Worm (Caenorhabditis elegans) whole organism, early embryonic: Measurements from ENCODE around the gene clec-156.

Experiments
- B0310.2 ChIP-seq: sonication (generic microtip); optimal IDR thresholded peaks from 2 replicates; lab custom pipeline; 2016; ENCODE audit warnings: mild to moderate bottlenecking, missing genetic modification characterization, missing compliant biosample characterization
- F13C5.2 ChIP-seq: sonication (generic microtip); optimal IDR thresholded peaks from 2 replicates; lab custom pipeline; 2017; ENCODE audit warnings: mild to moderate bottlenecking, missing genetic modification characterization, inconsistent platforms, missing compliant biosample characterization
- aly-1 ChIP-seq: sonication (generic microtip); optimal IDR thresholded peaks from 2 replicates; lab custom pipeline; 2016; ENCODE audit warnings: missing genetic modification characterization, missing compliant biosample characterization
- ama-1 ChIP-seq: fragments of 150-350 bp; optimal IDR thresholded peaks from 2 replicates; lab custom pipeline; 2014
- ceh-13 ChIP-seq: fragments of 200-800 bp; sonication (Bioruptor generic); optimal IDR thresholded peaks from 2 replicates; lab custom pipeline; 2018; ENCODE audit warnings: mild to moderate bottlenecking, missing genetic modification characterization, missing compliant biosample characterization
- ceh-36 ChIP-seq: sonication (generic microtip); optimal IDR thresholded peaks from 2 replicates; lab custom pipeline; 2016; ENCODE audit warnings: missing genetic modification characterization, inconsistent platforms, missing compliant biosample characterization
- ets-7 ChIP-seq: sonication (generic microtip); optimal IDR thresholded peaks from 2 replicates; lab custom pipeline; 2016; ENCODE audit warnings: missing genotype, missing genetic modification characterization, missing compliant biosample characterization
- flt-1 ChIP-seq: fragments of 200-800 bp; sonication (Bioruptor generic); IDR thresholded peaks from 2 replicates; pipeline ENCODE4 v1.3.6; 2022; ENCODE audit warnings: missing genetic modification characterization, missing compliant biosample characterization
- hmbx-1 ChIP-seq: sonication (generic microtip); optimal IDR thresholded peaks from 2 replicates; lab custom pipeline; 2016; ENCODE audit warnings: mild to moderate bottlenecking, missing genetic modification characterization, missing compliant biosample characterization
- hmg-4 ChIP-seq: fragments of 200-800 bp; sonication (Bioruptor generic); optimal IDR thresholded peaks from 2 replicates; lab custom pipeline; 2018; ENCODE audit warnings: mild to moderate bottlenecking, missing genetic modification characterization, missing compliant biosample characterization
- hnd-1 ChIP-seq: sonication (generic microtip); optimal IDR thresholded peaks from 2 replicates; lab custom pipeline; 2016; ENCODE audit warnings: missing genetic modification characterization, missing compliant biosample characterization
- pes-1 ChIP-seq: fragments of 200-800 bp; sonication (Bioruptor generic); IDR thresholded peaks from 2 replicates; pipeline ENCODE4 v1.3.6; 2022; ENCODE audit warnings: missing genetic modification reagents, missing genetic modification characterization, missing compliant biosample characterization
- scrt-1 ChIP-seq: fragments of 200-800 bp; sonication (Bioruptor generic); IDR thresholded peaks from 2 replicates; pipeline ENCODE4 v1.3.6; 2022; ENCODE audit warnings: missing genetic modification characterization, missing compliant biosample characterization
- sea-1 ChIP-seq: fragments of 200-800 bp; sonication (Bioruptor generic); conservative IDR thresholded peaks from 2 replicates; pipeline ENCODE4 v1.3.6; 2022; ENCODE audit warnings: missing genetic modification characterization, missing compliant biosample characterization
- tbx-11 ChIP-seq: fragments of 200-800 bp; sonication (Bioruptor generic); IDR thresholded peaks from 2 replicates; pipeline ENCODE4 v1.3.6; 2022; ENCODE audit warnings: missing genetic modification characterization, missing compliant biosample characterization
- tbx-37 ChIP-seq: fragments of 200-800 bp; sonication (Bioruptor generic); conservative IDR thresholded peaks from 2 replicates; pipeline ENCODE4 v1.3.6; 2022; ENCODE audit warnings: missing genetic modification reagents, missing genetic modification characterization, missing compliant biosample characterization
- tra-4 ChIP-seq: sonication (generic microtip); optimal IDR thresholded peaks from 2 replicates; lab custom pipeline; 2017; ENCODE audit warnings: missing genetic modification characterization, missing compliant biosample characterization

Gene clec-156

ce11 chrIII:4842173-4842572 lies at the start of gene clec-156:
TSS of gene clec-156 (minus strand) at chrIII:4842273.
- TF ChIP-seq flt-1 (no peak), tbx-37 (GFP tag; lab: Robert Waterston, UW) (no peak), hmbx-1 (tag; lab: Kevin White, UChicago) (no peak), aly-1 (tag; lab: Kevin White, UChicago) (no peak), pes-1 (GFP tag; lab: Robert Waterston, UW) (no peak), scrt-1 (no peak), tra-4 (tag; lab: Kevin White, UChicago) (no peak), hnd-1 (tag; lab: Kevin White, UChicago) (no peak), sea-1 (no peak), ceh-13 (no peak), ama-1 (no peak), F13C5.2 (tag; lab: Kevin White, UChicago) (no peak)

ce11 chrIII:4890997-4891396 lies 48.9 kb upstream of the clec-156 start, which contains the start of gene F26F4.5:
TSS of gene F26F4.5 (minus strand) at chrIII:4891252.
- TF ChIP-seq hmg-4 (no peak), flt-1 (no peak)

ce11 chrIII:4887291-4887690 lies 45.2 kb upstream of the clec-156 start, which contains the start of gene clec-6:
TSS of gene clec-6 (minus strand) at chrIII:4887444.
- TF ChIP-seq sea-1 (no peak), B0310.2 (tag; lab: Kevin White, UChicago) (no peak), ceh-13 (no peak), hmg-4 (no peak), ceh-36 (tag; lab: Kevin White, UChicago) (no peak), scrt-1 (no peak), flt-1 (no peak), tbx-11 (no peak), hnd-1 (tag; lab: Kevin White, UChicago) (no peak), hmbx-1 (tag; lab: Kevin White, UChicago) (no peak), F13C5.2 (tag; lab: Kevin White, UChicago) (no peak), aly-1 (tag; lab: Kevin White, UChicago) (no peak), ama-1 (no peak)

ce11 chrIII:4883429-4883828 lies 41.4 kb upstream of the clec-156 start, which contains the start of gene clec-5:
TSS of gene clec-5 (minus strand) at chrIII:4883606.
- TF ChIP-seq pes-1 (GFP tag; lab: Robert Waterston, UW) (no peak), hmg-4 (no peak), ceh-13 (no peak)

ce11 chrIII:4881955-4882354 lies 39.9 kb upstream of the clec-156 start:
- TF ChIP-seq sea-1 (no peak), ets-7 (tag; lab: Kevin White, UChicago) (no peak), aly-1 (tag; lab: Kevin White, UChicago) (no peak), pes-1 (GFP tag; lab: Robert Waterston, UW) (no peak), scrt-1 (no peak), B0310.2 (tag; lab: Kevin White, UChicago) (no peak), ceh-36 (tag; lab: Kevin White, UChicago) (no peak), ceh-13 (no peak), tbx-37 (GFP tag; lab: Robert Waterston, UW) (no peak), ama-1 (no peak), hmbx-1 (tag; lab: Kevin White, UChicago) (no peak), hmg-4 (no peak), flt-1 (no peak), tra-4 (tag; lab: Kevin White, UChicago) (no peak), F13C5.2 (tag; lab: Kevin White, UChicago) (no peak), tbx-11 (no peak)

- TF ChIP-seq hnd-1 (tag; lab: Kevin White, UChicago) (no peak), sea-1 (no peak), tbx-37 (GFP tag; lab: Robert Waterston, UW) (no peak)
Observed at ce11 chrIII:4879445-4879844, 37.4 kb upstream of the clec-156 start, which contains the start of gene C35D10.1. TSS of gene C35D10.1 (plus strand) at chrIII:4879745.

ce11 chrIII:4878281-4878680 lies 36.2 kb upstream of the clec-156 start, which contains the start of the genes tost-1 and arx-6:
TSS of gene tost-1 (minus strand) at chrIII:4878311.
TSS of gene arx-6 (plus strand) at chrIII:4878658.
- TF ChIP-seq scrt-1 = no peak
- TF ChIP-seq aly-1 (tag; lab: Kevin White, UChicago) = no peak
- no peak for TF ChIP-seq ets-7 (tag; lab: Kevin White, UChicago)
- no peak for TF ChIP-seq tbx-11
- no peak for TF ChIP-seq ceh-13
- peak; percentile 35 for TF ChIP-seq hmg-4

ce11 chrIII:4875663-4876062 lies 33.6 kb upstream of the clec-156 start:
- no peak for TF ChIP-seq tbx-37 (GFP tag; lab: Robert Waterston, UW)
- no peak for TF ChIP-seq sea-1
- TF ChIP-seq hmbx-1 (tag; lab: Kevin White, UChicago) = no peak
- TF ChIP-seq flt-1 = no peak
- no peak for TF ChIP-seq ama-1
- TF ChIP-seq hmg-4 = no peak
- no peak for TF ChIP-seq tbx-11
- no peak for TF ChIP-seq F13C5.2 (tag; lab: Kevin White, UChicago)
- no peak for TF ChIP-seq ceh-13
- TF ChIP-seq hnd-1 (tag; lab: Kevin White, UChicago) = no peak
- no peak for TF ChIP-seq ets-7 (tag; lab: Kevin White, UChicago)
- no peak for TF ChIP-seq aly-1 (tag; lab: Kevin White, UChicago)
- TF ChIP-seq pes-1 (GFP tag; lab: Robert Waterston, UW) = no peak
- TF ChIP-seq scrt-1 = no peak
- TF ChIP-seq ceh-36 (tag; lab: Kevin White, UChicago) = no peak
- no peak for TF ChIP-seq B0310.2 (tag; lab: Kevin White, UChicago)
- no peak for TF ChIP-seq tra-4 (tag; lab: Kevin White, UChicago)

ce11 chrIII:4874671-4875070 lies 32.6 kb upstream of the clec-156 start, which contains the start of gene C35D10.12:
TSS of gene C35D10.12 (minus strand) at chrIII:4874771.
- TF ChIP-seq tbx-37 (GFP tag; lab: Robert Waterston, UW) = no peak
- TF ChIP-seq hmbx-1 (tag; lab: Kevin White, UChicago) = no peak
- no peak for TF ChIP-seq aly-1 (tag; lab: Kevin White, UChicago)
- TF ChIP-seq ceh-36 (tag; lab: Kevin White, UChicago) = no peak
- no peak for TF ChIP-seq sea-1
- TF ChIP-seq tra-4 (tag; lab: Kevin White, UChicago) = no peak
- TF ChIP-seq F13C5.2 (tag; lab: Kevin White, UChicago) = no peak
- no peak for TF ChIP-seq scrt-1
- TF ChIP-seq tbx-11 = no peak
- no peak for TF ChIP-seq B0310.2 (tag; lab: Kevin White, UChicago)
- no peak for TF ChIP-seq ets-7 (tag; lab: Kevin White, UChicago)
- no peak for TF ChIP-seq pes-1 (GFP tag; lab: Robert Waterston, UW)
